Worm (Caenorhabditis elegans) whole organism, midembryonic: Measurements from ENCODE around the gene fubl-3.

Source experiments
- T22C8.4 ChIP-seq: fragments of 200-800 bp; sonication (Bioruptor generic); IDR thresholded peaks from 2 replicates; pipeline ENCODE4 v1.3.6; 2022; ENCODE audit warnings: missing genetic modification characterization, missing compliant biosample characterization
- cog-1 ChIP-seq: sonication (generic microtip); optimal IDR thresholded peaks from 2 replicates; lab custom pipeline; 2016; ENCODE audit warnings: missing genetic modification characterization, missing compliant biosample characterization
- flt-1 ChIP-seq: fragments of 200-800 bp; sonication (Bioruptor generic); IDR thresholded peaks from 2 replicates; pipeline ENCODE4 v1.3.6; 2022; ENCODE audit warnings: missing genetic modification characterization, missing compliant biosample characterization
- klf-2 ChIP-seq: fragments of 200-800 bp; sonication (Bioruptor generic); conservative IDR thresholded peaks from 2 replicates; pipeline ENCODE4 v1.3.6; 2022; ENCODE audit warnings: missing genetic modification reagents, missing genetic modification characterization, missing compliant biosample characterization
- med-1 ChIP-seq: sonication (generic microtip); optimal IDR thresholded peaks from 2 replicates; lab custom pipeline; 2017; ENCODE audit warnings: missing genetic modification characterization, mild to moderate bottlenecking, missing compliant biosample characterization, antibody characterized with exemption, missing genetic modification reagents; ENCODE audit not compliant: insufficient read depth
- ref-1 ChIP-seq: fragments of 200-800 bp; sonication (Bioruptor generic); conservative IDR thresholded peaks from 2 replicates; pipeline ENCODE4 v1.3.6; 2022; ENCODE audit warnings: missing genetic modification reagents, missing genetic modification characterization, missing compliant biosample characterization
- tab-1 ChIP-seq: fragments of 200-800 bp; sonication (Bioruptor generic); IDR thresholded peaks from 2 replicates; pipeline ENCODE4 v1.3.6; 2022; ENCODE audit warnings: missing genetic modification characterization, missing compliant biosample characterization
- ztf-23 ChIP-seq: fragments of 200-800 bp; sonication (Bioruptor generic); IDR thresholded peaks from 2 replicates; pipeline ENCODE4 v1.3.6; 2022; ENCODE audit warnings: missing genetic modification reagents, missing genetic modification characterization, missing compliant biosample characterization
- ztf-29 ChIP-seq: fragments of 200-800 bp; sonication (Bioruptor generic); IDR thresholded peaks from 2 replicates; pipeline ENCODE4 v1.3.6; 2022; ENCODE audit warnings: missing genetic modification reagents, missing genetic modification characterization, missing compliant biosample characterization

fubl-3 gene

ce11 chrX:17403058-17403457 is 31.2 kb upstream of the fubl-3 start:
- no peak for TF ChIP-seq T22C8.4 (GFP tag; lab: Robert Waterston, UW)
- TF ChIP-seq ztf-29 (GFP tag; lab: Robert Waterston, UW): no peak
- no peak for TF ChIP-seq cog-1 (tag; lab: Kevin White, UChicago)

DNA sequence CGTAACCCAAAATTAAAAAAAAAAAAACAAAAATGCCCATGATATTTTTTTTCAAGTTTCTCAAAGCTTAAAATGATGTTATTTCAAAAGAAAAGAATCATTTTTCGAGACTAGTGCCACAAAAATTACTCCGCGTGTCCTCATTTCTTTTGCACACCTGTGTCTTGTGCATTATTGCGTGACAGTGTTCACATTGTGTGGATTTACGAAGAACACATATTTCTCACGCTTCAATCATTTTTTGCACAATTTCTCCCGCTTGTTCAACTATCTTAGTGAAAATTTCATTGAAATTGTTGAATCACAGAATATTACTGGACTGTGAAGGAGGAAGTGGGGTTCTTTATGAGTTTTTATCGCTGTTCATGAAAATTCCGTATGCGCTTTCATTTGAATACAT is 25.4 kb upstream of the fubl-3 start:
- TF ChIP-seq ref-1 (no peak), T22C8.4 (GFP tag; lab: Robert Waterston, UW) (no peak), med-1 (GFP tag; lab: Kevin White, UChicago) (no peak)

DNA sequence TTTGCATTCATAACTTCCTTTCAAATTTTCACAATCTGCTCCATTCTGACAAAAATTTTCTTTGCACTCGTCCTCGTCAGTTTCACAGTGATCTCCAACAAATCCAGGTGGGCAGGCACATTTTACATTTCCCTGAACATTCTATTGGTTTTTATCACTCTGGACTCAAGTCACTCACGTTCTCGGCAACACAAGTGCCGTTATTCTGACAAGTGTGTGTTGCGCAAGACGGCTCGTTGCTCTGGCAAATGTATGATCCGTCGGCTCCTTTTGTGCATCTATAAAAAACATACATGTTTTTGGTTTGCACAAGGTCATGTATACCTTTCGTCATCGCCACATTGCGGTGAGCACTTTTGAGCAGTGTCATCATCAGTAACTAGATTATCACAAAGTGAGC is 21.6 kb upstream of the fubl-3 start:
- TF ChIP-seq klf-2 (GFP tag; lab: Robert Waterston, UW) (no peak), T22C8.4 (GFP tag; lab: Robert Waterston, UW) (no peak), ref-1 (no peak), flt-1 (GFP tag; lab: Robert Waterston, UW) (no peak), med-1 (GFP tag; lab: Kevin White, UChicago) (no peak), ztf-23 (GFP tag; lab: Robert Waterston, UW) (no peak), ztf-29 (GFP tag; lab: Robert Waterston, UW) (no peak), tab-1 (GFP tag; lab: Robert Waterston, UW) (no peak), cog-1 (tag; lab: Kevin White, UChicago) (no peak)

- TF ChIP-seq ref-1 (no peak), flt-1 (GFP tag; lab: Robert Waterston, UW) (no peak), med-1 (GFP tag; lab: Kevin White, UChicago) (no peak), ztf-23 (GFP tag; lab: Robert Waterston, UW) (no peak), ztf-29 (GFP tag; lab: Robert Waterston, UW) (no peak), tab-1 (GFP tag; lab: Robert Waterston, UW) (no peak), T22C8.4 (GFP tag; lab: Robert Waterston, UW) (no peak), cog-1 (tag; lab: Kevin White, UChicago) (no peak), klf-2 (GFP tag; lab: Robert Waterston, UW) (no peak)
Observed at ce11 chrX:17413868-17414267, 20.4 kb upstream of the fubl-3 start, which contains the start of gene crb-1. Gene crb-1 (minus strand): TSS chrX:17414014.

DNA sequence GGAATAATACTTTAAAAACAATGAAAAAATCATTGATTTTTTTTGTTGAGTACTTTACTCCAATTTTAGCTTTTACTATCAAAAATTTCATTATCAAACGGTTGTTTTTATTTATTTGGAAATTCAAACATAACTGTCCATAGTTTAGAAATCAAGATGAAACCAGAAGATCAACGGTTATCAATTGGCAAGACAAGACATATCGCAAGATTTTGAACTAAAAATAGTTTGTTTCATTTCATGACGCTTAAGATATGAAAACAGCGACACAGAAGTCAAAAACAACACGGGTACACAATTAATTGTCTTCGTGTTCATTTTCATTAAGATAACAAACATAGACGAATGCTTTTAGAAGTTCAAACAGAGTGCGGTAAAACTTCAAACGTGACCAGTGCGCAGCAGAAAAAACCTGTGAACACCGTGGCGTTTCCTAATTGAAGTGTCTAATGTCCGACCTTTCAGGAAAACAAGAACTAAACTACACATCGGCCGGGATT is 16.7 kb upstream of the fubl-3 start:
- TF ChIP-seq klf-2 (GFP tag; lab: Robert Waterston, UW) (no peak), ztf-23 (GFP tag; lab: Robert Waterston, UW) (no peak), tab-1 (GFP tag; lab: Robert Waterston, UW) (no peak), med-1 (GFP tag; lab: Kevin White, UChicago) (no peak), cog-1 (tag; lab: Kevin White, UChicago) (no peak), ztf-29 (GFP tag; lab: Robert Waterston, UW) (no peak), flt-1 (GFP tag; lab: Robert Waterston, UW) (no peak), ref-1 (no peak), T22C8.4 (GFP tag; lab: Robert Waterston, UW) (no peak)

ce11 chrX:17419813-17420584 is 14.2 kb upstream of the fubl-3 start:
- no peak for TF ChIP-seq ref-1
- TF ChIP-seq ztf-29 (GFP tag; lab: Robert Waterston, UW): no peak
- no peak for TF ChIP-seq klf-2 (GFP tag; lab: Robert Waterston, UW)
- TF ChIP-seq cog-1 (tag; lab: Kevin White, UChicago): no peak
- no peak for TF ChIP-seq flt-1 (GFP tag; lab: Robert Waterston, UW)

ce11 chrX:17420585-17421459 is 13.4 kb upstream of the fubl-3 start:
- TF ChIP-seq cog-1 (tag; lab: Kevin White, UChicago) (no peak), tab-1 (GFP tag; lab: Robert Waterston, UW) (no peak), flt-1 (GFP tag; lab: Robert Waterston, UW) (no peak), med-1 (GFP tag; lab: Kevin White, UChicago) (no peak), ztf-23 (GFP tag; lab: Robert Waterston, UW) (no peak), ref-1 (no peak)

DNA sequence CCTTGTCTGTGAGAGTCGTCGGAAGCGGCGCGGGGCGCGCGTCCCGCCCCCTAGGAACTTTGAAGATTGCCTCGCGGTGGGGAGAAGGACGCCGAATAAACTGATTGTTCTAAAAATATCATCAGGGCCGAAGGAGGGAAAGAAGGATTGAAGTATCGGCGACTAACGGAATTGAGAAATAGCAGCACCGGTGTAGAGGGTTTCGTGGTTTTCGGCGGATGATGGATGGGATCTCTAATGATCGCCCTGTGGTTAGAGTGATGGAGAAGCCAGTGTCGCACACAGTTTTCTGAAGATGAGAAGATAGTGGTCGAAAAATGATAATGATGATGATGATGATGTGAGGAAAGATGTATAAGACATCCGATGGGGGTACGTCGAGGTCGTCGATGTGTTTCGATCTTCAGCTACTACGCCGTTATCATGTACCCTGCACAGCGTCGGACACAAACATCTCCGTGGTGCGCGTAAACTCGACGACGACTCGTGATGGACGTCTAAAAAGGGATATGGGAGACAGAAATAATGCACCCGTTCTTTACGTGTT is 12.6 kb upstream of the fubl-3 start, which contains the start of gene osm-11:
TSS of gene osm-11 (minus strand) at position 51 of the 547 bp plus-strand sequence.
- 0 out of 2 replicates have a peak, but pooled peaks have one; percentile 26 for TF ChIP-seq tab-1 (GFP tag; lab: Robert Waterston, UW)
- no peak for TF ChIP-seq flt-1 (GFP tag; lab: Robert Waterston, UW)

ce11 chrX:17422593-17422992 is 11.7 kb upstream of the fubl-3 start:
- TF ChIP-seq ztf-29 (GFP tag; lab: Robert Waterston, UW) (no peak), flt-1 (GFP tag; lab: Robert Waterston, UW) (no peak)
